Fruit fly (Drosophila melanogaster): ENCODE results near the gene Ypel.

The Ypel gene

dm6 chrX:10202595-10202994, 9.6 kb downstream of the Ypel start:
- TF ChIP-seq HLH106 (tag; optimal IDR thresholded peaks at IDR 0.05): no peak
- no peak for TF ChIP-seq Abd-B (GFP tag; optimal IDR thresholded peaks at IDR 0.05)
- TF ChIP-seq OdsH (GFP tag; optimal IDR thresholded peaks at IDR 0.05): no peak
- TF ChIP-seq CrebA (GFP tag; optimal IDR thresholded peaks at IDR 0.05; ENCODE audit: borderline replicate concordance): no peak
- no peak for TF ChIP-seq CG32264 (GFP tag; optimal IDR thresholded peaks at IDR 0.05)
- TF ChIP-seq dmrt93B (GFP tag; optimal IDR thresholded peaks at IDR 0.05): no peak
- TF ChIP-seq rgr (GFP tag; optimal IDR thresholded peaks at IDR 0.05): no peak
- TF ChIP-seq jim (GFP tag; optimal IDR thresholded peaks at IDR 0.05): no peak
- no peak for TF ChIP-seq usp (GFP tag; optimal IDR thresholded peaks at IDR 0.05)
- TF ChIP-seq Dif (GFP tag; optimal IDR thresholded peaks at IDR 0.05; ENCODE audit: partially characterized antibody): no peak
- no peak for TF ChIP-seq brk (GFP tag; optimal IDR thresholded peaks at IDR 0.05)
- TF ChIP-seq CG9705 (GFP tag; optimal IDR thresholded peaks at IDR 0.05): no peak
- TF ChIP-seq foxo (GFP tag; optimal IDR thresholded peaks at IDR 0.05): no peak
- no peak for TF ChIP-seq br (GFP tag; optimal IDR thresholded peaks at IDR 0.05)
- no peak for TF ChIP-seq tai (GFP tag; optimal IDR thresholded peaks at IDR 0.05)
- no peak for TF ChIP-seq Sp1 (GFP tag; optimal IDR thresholded peaks at IDR 0.05)
- no peak for TF ChIP-seq lola (GFP tag; optimal IDR thresholded peaks at IDR 0.05)

dm6 chrX:10184355-10185058, 27.7 kb downstream of the Ypel start:
- TF ChIP-seq Sp1 (GFP tag; optimal IDR thresholded peaks at IDR 0.05) (peak; percentile 29), dmrt93B (GFP tag; optimal IDR thresholded peaks at IDR 0.05) (no peak), h (GFP tag; optimal IDR thresholded peaks at IDR 0.05) (peak; percentile 24), sv (GFP tag; optimal IDR thresholded peaks at IDR 0.05) (peak; percentile 12), Rel (GFP tag; optimal IDR thresholded peaks at IDR 0.05) (no peak), Rel (tag; optimal IDR thresholded peaks at IDR 0.05) (no peak), Hnf4 (GFP tag; optimal IDR thresholded peaks at IDR 0.05) (no peak), rgr (GFP tag; optimal IDR thresholded peaks at IDR 0.05) (peak; percentile 1), Hr83 (GFP tag; optimal IDR thresholded peaks at IDR 0.05; ENCODE audit: poor library complexity, severe bottlenecking) (no peak), Mio (GFP tag; optimal IDR thresholded peaks at IDR 0.05) (no peak), HLH106 (tag; optimal IDR thresholded peaks at IDR 0.05) (peak; percentile 44), foxo (GFP tag; optimal IDR thresholded peaks at IDR 0.05) (peak in 1 of 2 experiments; percentile 54), OdsH (GFP tag; optimal IDR thresholded peaks at IDR 0.05) (no peak), woc (GFP tag; optimal IDR thresholded peaks at IDR 0.05) (no peak), fru (GFP tag; optimal IDR thresholded peaks at IDR 0.05) (peak; percentile 58)

dm6 chrX:10182867-10183266, 29.3 kb downstream of the Ypel start:
- TF ChIP-seq HLH106 (tag; optimal IDR thresholded peaks at IDR 0.05) (no peak), Dfd (GFP tag; optimal IDR thresholded peaks at IDR 0.05) (peak; percentile 74)

- TF ChIP-seq ey (GFP tag; optimal IDR thresholded peaks at IDR 0.05): no peak
- TF ChIP-seq pan (optimal IDR thresholded peaks at IDR 0.05): no peak
- TF ChIP-seq Sp1 (GFP tag; optimal IDR thresholded peaks at IDR 0.05): no peak
- no peak for TF ChIP-seq CG32264 (GFP tag; optimal IDR thresholded peaks at IDR 0.05)
- no peak for TF ChIP-seq brk (GFP tag; optimal IDR thresholded peaks at IDR 0.05)
- no peak for TF ChIP-seq Jra (GFP tag; optimal IDR thresholded peaks at IDR 0.05)
- TF ChIP-seq dsf (GFP tag; optimal IDR thresholded peaks at IDR 0.05; ENCODE audit: borderline replicate concordance): no peak
- TF ChIP-seq dl (GFP tag; optimal IDR thresholded peaks at IDR 0.05; ENCODE audit: insufficient read depth in 1 of 2, partially characterized antibody in 2 of 2): no peak
- no peak for TF ChIP-seq jim (GFP tag; optimal IDR thresholded peaks at IDR 0.05)
- no peak for TF ChIP-seq rgr (GFP tag; optimal IDR thresholded peaks at IDR 0.05)
- TF ChIP-seq woc (GFP tag; optimal IDR thresholded peaks at IDR 0.05): no peak
- no peak for TF ChIP-seq sage (GFP tag; optimal IDR thresholded peaks at IDR 0.05)
- no peak for TF ChIP-seq Myc (optimal IDR thresholded peaks at IDR 0.05)
- no peak for TF ChIP-seq Abd-B (GFP tag; optimal IDR thresholded peaks at IDR 0.05)
- TF ChIP-seq Dif (GFP tag; optimal IDR thresholded peaks at IDR 0.05; ENCODE audit: partially characterized antibody): no peak
- TF ChIP-seq foxo (GFP tag; optimal IDR thresholded peaks at IDR 0.05): no peak
- TF ChIP-seq CrebA (GFP tag; optimal IDR thresholded peaks at IDR 0.05; ENCODE audit: borderline replicate concordance): no peak
- TF ChIP-seq psq (GFP tag; optimal IDR thresholded peaks at IDR 0.05): no peak
Observed at dm6 chrX:10158175-10158574, 54.0 kb downstream of the Ypel start, which contains the start of gene CG43902. TSS of gene CG43902 (plus strand) at chrX:10158434.

Data from whole organism, wandering third instar larva.